Worm (Caenorhabditis elegans) whole organism, mixed stage, embryonic: ENCODE results near the gene F13H10.3.

Experiments used
- blmp-1 ChIP-seq: fragments of 150-350 bp; optimal IDR thresholded peaks from 2 replicates; lab custom pipeline; 2014; ENCODE audit warnings: missing biosample characterization, missing genetic modification characterization
- elt-3 ChIP-seq: fragments of 150-350 bp; optimal IDR thresholded peaks from 2 replicates; lab custom pipeline; 2014; ENCODE audit warnings: missing biosample characterization, missing genetic modification characterization
- lsy-2 ChIP-seq: fragments of 150-350 bp; optimal IDR thresholded peaks from 2 replicates; lab custom pipeline; 2014; ENCODE audit warnings: missing biosample characterization, missing genetic modification characterization
- nhr-12 ChIP-seq: fragments of 150-350 bp; optimal IDR thresholded peaks from 2 replicates; lab custom pipeline; 2014; ENCODE audit warnings: missing biosample characterization, missing genetic modification characterization
- nhr-2 ChIP-seq: fragments of 150-350 bp; optimal IDR thresholded peaks from 2 replicates; lab custom pipeline; 2014; ENCODE audit warnings: missing biosample characterization, missing genetic modification characterization
- nhr-28 ChIP-seq: fragments of 150-350 bp; optimal IDR thresholded peaks from 2 replicates; lab custom pipeline; 2014; ENCODE audit warnings: missing biosample characterization, missing genetic modification characterization
- sem-2 ChIP-seq: fragments of 200-800 bp; sonication (Bioruptor generic); optimal IDR thresholded peaks from 2 replicates; lab custom pipeline; 2018; ENCODE audit warnings: mild to moderate bottlenecking, missing genetic modification characterization, missing compliant biosample characterization
- snpc-4 ChIP-seq: fragments of 150-350 bp; optimal IDR thresholded peaks from 2 replicates; lab custom pipeline; 2014; ENCODE audit warnings: missing biosample characterization, missing genetic modification characterization
- unc-62 ChIP-seq: fragments of 150-350 bp; optimal IDR thresholded peaks from 2 replicates; lab custom pipeline; 2014; ENCODE audit warnings: missing biosample characterization, missing genetic modification reagents, missing genetic modification characterization
- ztf-11 ChIP-seq: fragments of 150-350 bp; optimal IDR thresholded peaks from 2 replicates; lab custom pipeline; 2014; ENCODE audit warnings: missing biosample characterization, missing genetic modification characterization

- TF ChIP-seq elt-3 (tag; lab: Kevin White, UChicago), result no peak
- no peak for TF ChIP-seq blmp-1
- no peak for TF ChIP-seq lsy-2 (tag; lab: Kevin White, UChicago)
- no peak for TF ChIP-seq nhr-28 (tag; lab: Kevin White, UChicago)
- TF ChIP-seq sem-2, result no peak
- no peak for TF ChIP-seq unc-62
- no peak for TF ChIP-seq ztf-11 (tag; lab: Kevin White, UChicago)
- TF ChIP-seq snpc-4 (tag; lab: Kevin White, UChicago), result no peak
- TF ChIP-seq nhr-12, result no peak
- TF ChIP-seq nhr-2 (tag; lab: Kevin White, UChicago), result no peak
Measured at ce11 chrIV:10985568-10986035, 30.2 kb downstream of the F13H10.3 start, which contains the start of gene cyb-2.1.
